Fruit fly (Drosophila melanogaster): Measurements from ENCODE around the gene EMC2B.

The EMC2B gene

dm6 chr3R:16969361-16970355, 22.0 kb downstream of the EMC2B start:
- TF ChIP-seq fd96Ca (GFP tag; IDR thresholded peaks at IDR 0.05) (no peak), D1 (tag; optimal IDR thresholded peaks at IDR 0.05) (peak; percentile 13), rn (GFP tag; IDR thresholded peaks at IDR 0.05) (no peak), Pif1A (GFP tag; optimal IDR thresholded peaks at IDR 0.05) (no peak), Pif1B (GFP tag; optimal IDR thresholded peaks at IDR 0.05) (peak; percentile 27), CG12605 (GFP tag; IDR thresholded peaks at IDR 0.05) (no peak), CG13204 (GFP tag; optimal IDR thresholded peaks at IDR 0.05) (no peak), CG10348 (GFP tag; IDR thresholded peaks at IDR 0.05) (no peak), Snoo (tag; optimal IDR thresholded peaks at IDR 0.05) (peak; percentile 40), CG17806 (tag; optimal IDR thresholded peaks at IDR 0.05) (no peak), EcR (GFP tag; optimal IDR thresholded peaks at IDR 0.05) (no peak), CG9948 (tag; optimal IDR thresholded peaks at IDR 0.05) (no peak), CG8159 (tag; optimal IDR thresholded peaks at IDR 0.05) (peak; percentile 58), gl (tag; optimal IDR thresholded peaks at IDR 0.05) (peak; percentile 16), CG4496 (GFP tag; IDR thresholded peaks at IDR 0.05) (no peak; the same call in 2 of the 3 replicates), CG32121 (GFP tag; IDR thresholded peaks at IDR 0.05) (peak; percentile 72; the same call in 1 of the 2 replicates), CG15710 (tag; optimal IDR thresholded peaks at IDR 0.05) (no peak), CG34367 (tag; optimal IDR thresholded peaks at IDR 0.05) (peak; percentile 44), Ets98B (GFP tag; IDR thresholded peaks at IDR 0.05) (peak; percentile 76), CG14655 (GFP tag; optimal IDR thresholded peaks at IDR 0.05) (peak; percentile 74), CG8301 (tag; optimal IDR thresholded peaks at IDR 0.05) (no peak)

- TF ChIP-seq CG12605 (GFP tag; IDR thresholded peaks at IDR 0.05) (no peak), Snoo (tag; optimal IDR thresholded peaks at IDR 0.05) (no peak), Pif1B (GFP tag; optimal IDR thresholded peaks at IDR 0.05) (no peak), CG32121 (GFP tag; IDR thresholded peaks at IDR 0.05) (no peak), EcR (GFP tag; optimal IDR thresholded peaks at IDR 0.05) (no peak), CG4496 (GFP tag; IDR thresholded peaks at IDR 0.05) (no peak), CG8301 (tag; optimal IDR thresholded peaks at IDR 0.05) (no peak), Ets98B (GFP tag; IDR thresholded peaks at IDR 0.05) (no peak), CG10348 (GFP tag; IDR thresholded peaks at IDR 0.05) (no peak), CG8159 (tag; optimal IDR thresholded peaks at IDR 0.05) (no peak), rn (GFP tag; IDR thresholded peaks at IDR 0.05) (no peak), gl (tag; optimal IDR thresholded peaks at IDR 0.05) (no peak), CG9948 (tag; optimal IDR thresholded peaks at IDR 0.05) (no peak), CG15710 (tag; optimal IDR thresholded peaks at IDR 0.05) (no peak), CG17806 (tag; optimal IDR thresholded peaks at IDR 0.05) (no peak), CG14655 (GFP tag; optimal IDR thresholded peaks at IDR 0.05) (no peak)
These were observed 29.4 kb downstream of the EMC2B start for dm6 chr3R:16962303-16962702.

dm6 chr3R:16960219-16960618, 31.5 kb downstream of the EMC2B start:
- TF ChIP-seq CG9948 (tag; optimal IDR thresholded peaks at IDR 0.05) (no peak), rn (GFP tag; IDR thresholded peaks at IDR 0.05) (no peak), CG14655 (GFP tag; optimal IDR thresholded peaks at IDR 0.05) (no peak), fd96Ca (GFP tag; IDR thresholded peaks at IDR 0.05) (no peak), gl (tag; optimal IDR thresholded peaks at IDR 0.05) (no peak), CG12605 (GFP tag; IDR thresholded peaks at IDR 0.05) (no peak), CG34367 (tag; optimal IDR thresholded peaks at IDR 0.05) (no peak), CG15710 (tag; optimal IDR thresholded peaks at IDR 0.05) (no peak), CG13204 (GFP tag; optimal IDR thresholded peaks at IDR 0.05) (no peak), Pif1A (GFP tag; optimal IDR thresholded peaks at IDR 0.05) (no peak), Ets98B (GFP tag; IDR thresholded peaks at IDR 0.05) (no peak), CG4496 (GFP tag; IDR thresholded peaks at IDR 0.05) (no peak), EcR (GFP tag; optimal IDR thresholded peaks at IDR 0.05) (no peak), D1 (tag; optimal IDR thresholded peaks at IDR 0.05) (no peak), Snoo (tag; optimal IDR thresholded peaks at IDR 0.05) (no peak), CG8301 (tag; optimal IDR thresholded peaks at IDR 0.05) (no peak), CG32121 (GFP tag; IDR thresholded peaks at IDR 0.05) (no peak), CG8159 (tag; optimal IDR thresholded peaks at IDR 0.05) (no peak)

- TF ChIP-seq EcR (GFP tag; optimal IDR thresholded peaks at IDR 0.05) (no peak), CG4496 (GFP tag; IDR thresholded peaks at IDR 0.05) (no peak; the same call in 2 of the 3 replicates), CG15710 (tag; optimal IDR thresholded peaks at IDR 0.05) (peak; percentile 82), CG34367 (tag; optimal IDR thresholded peaks at IDR 0.05) (peak; percentile 63), CG13204 (GFP tag; optimal IDR thresholded peaks at IDR 0.05) (peak; percentile 44), gl (tag; optimal IDR thresholded peaks at IDR 0.05) (no peak), rn (GFP tag; IDR thresholded peaks at IDR 0.05) (no peak), CG32121 (GFP tag; IDR thresholded peaks at IDR 0.05) (peak; percentile 69), CG9948 (tag; optimal IDR thresholded peaks at IDR 0.05) (peak; percentile 85), CG17806 (tag; optimal IDR thresholded peaks at IDR 0.05) (no peak), CG12605 (GFP tag; IDR thresholded peaks at IDR 0.05) (no peak), fd96Ca (GFP tag; IDR thresholded peaks at IDR 0.05) (no peak), D1 (tag; optimal IDR thresholded peaks at IDR 0.05) (peak; percentile 11), CG10348 (GFP tag; IDR thresholded peaks at IDR 0.05) (no peak), CG14655 (GFP tag; optimal IDR thresholded peaks at IDR 0.05) (peak; percentile 91), Pif1A (GFP tag; optimal IDR thresholded peaks at IDR 0.05) (peak; percentile 47), Ets98B (GFP tag; IDR thresholded peaks at IDR 0.05) (peak; percentile 25; the same call in 1 of the 2 replicates), Pif1B (GFP tag; optimal IDR thresholded peaks at IDR 0.05) (peak; percentile 41), CG8301 (tag; optimal IDR thresholded peaks at IDR 0.05) (peak; percentile 69), Snoo (tag; optimal IDR thresholded peaks at IDR 0.05) (peak; percentile 80), CG8159 (tag; optimal IDR thresholded peaks at IDR 0.05) (peak; percentile 85)
These were observed 33.7 kb downstream of the EMC2B start for dm6 chr3R:16957759-16958536.

Data from whole organism, pupa.